Worm (Caenorhabditis elegans) whole organism, late embryonic: Measurements from ENCODE around the gene cdh-8.

Source experiments
- F13H6.1 ChIP-seq: sonication (generic microtip); optimal IDR thresholded peaks from 2 replicates; lab custom pipeline; 2016; ENCODE audit warnings: missing genetic modification characterization, missing compliant biosample characterization
- ceh-14 ChIP-seq: sonication (generic microtip); optimal IDR thresholded peaks from 2 replicates; lab custom pipeline; 2016; ENCODE audit warnings: missing genotype, missing genetic modification characterization, missing compliant biosample characterization
- ceh-2 ChIP-seq: sonication (generic microtip); optimal IDR thresholded peaks from 2 replicates; lab custom pipeline; 2016; ENCODE audit warnings: missing genotype, missing genetic modification characterization, missing compliant biosample characterization
- ceh-24 ChIP-seq: sonication (generic microtip); optimal IDR thresholded peaks from 2 replicates; lab custom pipeline; 2016; ENCODE audit warnings: mild to moderate bottlenecking, missing genetic modification characterization, missing compliant biosample characterization
- ceh-31 ChIP-seq: sonication (generic microtip); optimal IDR thresholded peaks from 2 replicates; lab custom pipeline; 2016; ENCODE audit warnings: missing genetic modification characterization, missing compliant biosample characterization
- ceh-34 ChIP-seq: sonication (generic microtip); optimal IDR thresholded peaks from 2 replicates; lab custom pipeline; 2016; ENCODE audit warnings: mild to moderate bottlenecking, missing genetic modification characterization, missing compliant biosample characterization
- ceh-6 ChIP-seq: fragments of 200-800 bp; sonication (Bioruptor generic); optimal IDR thresholded peaks from 2 replicates; lab custom pipeline; 2018; ENCODE audit warnings: mild to moderate bottlenecking, missing genetic modification characterization, missing compliant biosample characterization
- che-1 ChIP-seq: sonication (generic microtip); optimal IDR thresholded peaks from 2 replicates; lab custom pipeline; 2016; ENCODE audit warnings: mild to moderate bottlenecking, missing genetic modification characterization, missing compliant biosample characterization
- dmd-4 ChIP-seq: sonication (generic microtip); optimal IDR thresholded peaks from 2 replicates; lab custom pipeline; 2016; ENCODE audit warnings: borderline replicate concordance, missing genetic modification characterization, missing compliant biosample characterization
- elt-2 ChIP-seq: sonication (generic microtip); optimal IDR thresholded peaks from 2 replicates; lab custom pipeline; 2016; ENCODE audit warnings: missing genetic modification reagents, missing genetic modification characterization, missing compliant biosample characterization
- ets-4 ChIP-seq: sonication (generic microtip); optimal IDR thresholded peaks from 2 replicates; lab custom pipeline; 2016; ENCODE audit warnings: missing genetic modification characterization, missing compliant biosample characterization
- eyg-1 ChIP-seq: sonication (generic microtip); optimal IDR thresholded peaks from 2 replicates; lab custom pipeline; 2016; ENCODE audit warnings: missing genotype, missing genetic modification characterization, missing compliant biosample characterization
- fax-1 ChIP-seq: sonication (generic microtip); optimal IDR thresholded peaks from 2 replicates; lab custom pipeline; 2016; ENCODE audit warnings: missing genotype, missing genetic modification characterization, missing compliant biosample characterization
- fkh-6 ChIP-seq: sonication (generic microtip); optimal IDR thresholded peaks from 2 replicates; lab custom pipeline; 2016; ENCODE audit warnings: missing genetic modification characterization, missing compliant biosample characterization
- hlh-30 ChIP-seq: sonication (generic microtip); optimal IDR thresholded peaks from 2 replicates; lab custom pipeline; 2017; ENCODE audit warnings: antibody characterized with exemption, missing genetic modification characterization, missing compliant biosample characterization; ENCODE audit not compliant: insufficient read depth
- hlh-8 ChIP-seq: sonication (generic microtip); optimal IDR thresholded peaks from 2 replicates; lab custom pipeline; 2016; ENCODE audit warnings: missing genotype, missing genetic modification characterization, missing compliant biosample characterization
- lim-6 ChIP-seq: sonication (generic microtip); optimal IDR thresholded peaks from 2 replicates; lab custom pipeline; 2016; ENCODE audit warnings: missing genetic modification characterization, missing compliant biosample characterization
- lin-11 ChIP-seq: fragments of 200-800 bp; sonication (Bioruptor generic); optimal IDR thresholded peaks from 2 replicates; lab custom pipeline; 2018; ENCODE audit warnings: mild to moderate bottlenecking, missing genetic modification characterization, missing compliant biosample characterization
- mec-3 ChIP-seq: sonication (generic microtip); optimal IDR thresholded peaks from 2 replicates; lab custom pipeline; 2016; ENCODE audit warnings: borderline replicate concordance, missing genetic modification characterization, missing compliant biosample characterization
- nfya-1 ChIP-seq: sonication (generic microtip); optimal IDR thresholded peaks from 2 replicates; lab custom pipeline; 2017; ENCODE audit warnings: missing genetic modification characterization, mild to moderate bottlenecking, missing compliant biosample characterization, antibody characterized with exemption, moderate library complexity
- nhr-232 ChIP-seq: sonication (generic microtip); optimal IDR thresholded peaks from 2 replicates; lab custom pipeline; 2016; ENCODE audit warnings: missing genetic modification characterization, missing compliant biosample characterization
- npax-4 ChIP-seq: sonication (generic microtip); optimal IDR thresholded peaks from 2 replicates; lab custom pipeline; 2016; ENCODE audit warnings: missing genetic modification characterization, missing compliant biosample characterization
- odd-2 ChIP-seq: sonication (generic microtip); optimal IDR thresholded peaks from 2 replicates; lab custom pipeline; 2017; ENCODE audit warnings: antibody characterized with exemption, mild to moderate bottlenecking, missing genetic modification characterization, missing compliant biosample characterization
- pat-9 ChIP-seq: fragments of 200-800 bp; sonication (Bioruptor generic); optimal IDR thresholded peaks from 2 replicates; lab custom pipeline; 2018; ENCODE audit warnings: mild to moderate bottlenecking, missing genetic modification characterization, moderate library complexity, missing compliant biosample characterization
- pha-4 ChIP-seq: fragments of 150-350 bp; optimal IDR thresholded peaks from 2 replicates; lab custom pipeline; 2018; ENCODE audit warnings: missing biosample characterization, missing genetic modification reagents, missing genetic modification characterization
- pros-1 ChIP-seq: fragments of 150-350 bp; optimal IDR thresholded peaks from 2 replicates; lab custom pipeline; 2014; ENCODE audit warnings: missing biosample characterization, missing genetic modification reagents, missing genetic modification characterization
- sox-2 ChIP-seq: fragments of 200-800 bp; sonication (Bioruptor generic); IDR thresholded peaks from 2 replicates; pipeline ENCODE4 v1.3.6; 2022; ENCODE audit warnings: missing genetic modification reagents, missing genetic modification characterization, missing compliant biosample characterization
- ttx-3 ChIP-seq: sonication (generic microtip); optimal IDR thresholded peaks from 2 replicates; lab custom pipeline; 2016; ENCODE audit warnings: missing genetic modification reagents, missing genetic modification characterization, missing compliant biosample characterization
- unc-55 ChIP-seq: sonication (generic microtip); optimal IDR thresholded peaks from 2 replicates; lab custom pipeline; 2017; ENCODE audit warnings: missing biosample characterization, missing genetic modification reagents, missing genetic modification characterization
- ztf-16 ChIP-seq: sonication (generic microtip); optimal IDR thresholded peaks from 2 replicates; lab custom pipeline; 2017; ENCODE audit warnings: missing genetic modification characterization, missing compliant biosample characterization

Gene cdh-8

DNA sequence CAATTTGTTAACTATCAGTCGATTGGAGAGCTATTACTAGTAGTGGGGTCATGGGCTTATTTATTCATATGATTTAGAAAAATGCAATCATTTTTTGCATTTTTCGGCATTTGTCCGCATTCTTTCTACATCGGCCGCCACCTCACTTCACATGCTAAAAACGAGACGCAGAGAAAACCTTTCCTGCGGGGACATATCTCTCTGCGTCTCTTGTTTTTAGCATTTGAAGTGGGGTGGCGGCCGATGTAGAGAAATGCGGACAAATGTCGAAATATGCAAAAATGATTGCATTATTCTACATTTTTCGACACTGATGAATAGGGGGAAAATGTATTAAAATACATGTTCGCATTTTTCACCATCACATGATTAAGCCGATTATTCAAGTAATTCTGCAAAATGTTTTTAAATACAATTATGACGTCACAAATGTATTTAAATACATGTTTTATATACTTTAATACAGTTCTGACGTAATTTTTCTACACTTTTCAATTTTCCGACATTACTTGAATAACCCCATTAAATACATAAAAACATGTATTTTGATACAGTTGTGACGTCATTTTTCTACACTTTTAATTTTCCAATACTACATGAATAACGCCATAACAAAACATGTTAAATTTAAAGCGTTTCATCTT is 32.7 kb downstream of the cdh-8 start:
- TF ChIP-seq ceh-14 (tag; lab: Kevin White, UChicago) (no peak), ceh-31 (tag; lab: Kevin White, UChicago) (peak; percentile 33)

DNA sequence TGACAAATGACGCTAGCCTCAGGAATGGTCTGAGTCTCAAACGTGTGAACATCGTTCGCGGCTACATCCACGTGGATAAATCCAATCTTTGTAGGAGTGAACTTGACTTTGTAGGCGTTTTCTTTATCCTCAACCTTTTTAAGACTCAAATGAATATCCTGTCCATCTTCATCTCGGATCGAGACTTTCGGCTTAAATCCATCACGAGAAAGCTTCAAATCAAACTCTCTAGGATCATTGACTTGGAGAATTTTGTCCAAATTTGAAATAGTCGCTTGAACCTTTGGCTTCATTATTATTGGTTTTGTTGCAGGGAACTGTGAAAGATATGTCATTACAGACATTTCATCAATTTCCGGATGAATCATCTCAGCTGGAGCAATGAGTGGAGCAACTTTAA is 34.4 kb downstream of the cdh-8 start:
- no peak for TF ChIP-seq hlh-8 (tag; lab: Kevin White, UChicago)
- TF ChIP-seq odd-2 (tag; lab: Kevin White, UChicago): no peak
- no peak for TF ChIP-seq pha-4 (tag; lab: Kevin White, UChicago)
- no peak for TF ChIP-seq ets-4
- TF ChIP-seq, all 69 proteins: peak for 0

DNA sequence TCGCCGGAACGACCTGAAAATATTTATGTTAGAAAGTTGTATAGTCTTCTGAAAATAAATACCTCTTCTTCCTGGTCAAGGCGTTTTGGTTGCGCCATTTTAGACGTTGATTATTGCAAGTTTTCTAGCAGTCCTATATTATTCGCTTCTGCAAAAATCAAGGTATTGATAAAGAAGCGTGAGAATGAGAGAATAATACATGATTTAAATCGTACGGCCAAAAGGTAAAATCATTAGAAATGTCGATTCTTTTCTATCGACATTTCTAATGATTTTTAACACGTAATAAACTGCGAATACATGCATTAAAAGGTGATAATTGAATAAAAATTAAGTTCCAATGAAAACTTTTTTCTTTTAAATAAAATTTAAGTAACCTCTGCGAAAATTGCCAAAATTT is 36.3 kb downstream of the cdh-8 start, which contains the start of gene fln-1:
Gene fln-1 (minus strand): TSS at position 101 of the 400 bp plus-strand sequence.
- TF ChIP-seq ceh-6 (no peak), che-1 (tag; lab: Kevin White, UChicago) (no peak), odd-2 (tag; lab: Kevin White, UChicago) (no peak), dmd-4 (tag; lab: Kevin White, UChicago) (no peak)

DNA sequence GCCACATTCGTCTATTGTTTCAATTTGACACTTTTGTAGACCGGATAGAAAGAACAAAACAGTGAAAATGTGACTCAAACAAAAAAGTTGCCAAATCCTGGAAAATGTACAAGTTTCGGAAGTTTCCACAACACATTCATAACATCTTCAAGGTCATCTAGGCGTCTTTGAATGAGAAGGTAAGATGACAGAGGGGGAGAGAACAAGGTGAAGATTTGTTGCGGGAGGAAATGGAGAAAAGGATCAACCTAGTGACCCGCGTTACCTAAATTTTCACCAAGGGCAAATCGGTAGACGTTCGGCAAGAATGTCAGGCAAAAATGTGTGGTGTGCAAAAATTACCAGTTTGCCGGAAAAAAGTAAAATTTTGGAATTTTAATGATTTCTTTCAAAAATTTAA is 38.2 kb downstream of the cdh-8 start:
- TF ChIP-seq pros-1 (no peak), hlh-30 (tag; lab: Kevin White, UChicago) (no peak), ztf-16 (tag; lab: Kevin White, UChicago) (no peak), lim-6 (tag; lab: Kevin White, UChicago) (no peak), lin-11 (tag; lab: Kevin White, UChicago) (no peak), pat-9 (tag; lab: Kevin White, UChicago) (no peak), ceh-34 (tag; lab: Kevin White, UChicago) (no peak)

DNA sequence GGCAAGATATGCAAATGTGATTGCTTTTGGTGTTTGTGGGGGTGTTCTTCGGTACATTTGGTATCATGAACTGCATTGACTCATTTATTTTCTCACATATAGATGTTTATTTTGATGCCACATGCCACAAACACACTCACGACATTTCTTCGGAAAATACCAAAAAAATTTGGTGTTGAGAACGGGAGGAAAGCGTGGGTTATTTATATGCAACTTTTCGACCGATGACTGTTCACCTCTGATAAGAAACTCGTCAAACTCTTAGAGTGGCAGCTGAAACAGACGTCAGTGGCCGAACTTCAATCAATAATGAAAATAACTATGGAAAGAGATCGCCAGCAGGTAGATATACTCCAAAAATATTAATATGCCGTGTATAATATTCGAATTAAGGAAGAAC is 38.8 kb downstream of the cdh-8 start:
- TF ChIP-seq nfya-1 (tag; lab: Kevin White, UChicago): no peak
- TF ChIP-seq npax-4 (tag; lab: Kevin White, UChicago): no peak
- no peak for TF ChIP-seq dmd-4 (tag; lab: Kevin White, UChicago)
- no peak for TF ChIP-seq ceh-24 (tag; lab: Kevin White, UChicago)
- TF ChIP-seq elt-2 (tag; lab: Kevin White, UChicago): no peak
- TF ChIP-seq fkh-6 (tag; lab: Kevin White, UChicago): no peak
- no peak for TF ChIP-seq ttx-3 (tag; lab: Kevin White, UChicago)
- TF ChIP-seq ceh-6: no peak
- TF ChIP-seq fax-1 (tag; lab: Kevin White, UChicago): no peak
- TF ChIP-seq eyg-1 (tag; lab: Kevin White, UChicago): no peak
- no peak for TF ChIP-seq lim-6 (tag; lab: Kevin White, UChicago)
- TF ChIP-seq ceh-2 (tag; lab: Kevin White, UChicago): no peak
- TF ChIP-seq sox-2 (GFP tag; lab: Robert Waterston, UW): no peak
- TF ChIP-seq mec-3 (tag; lab: Kevin White, UChicago): no peak

DNA sequence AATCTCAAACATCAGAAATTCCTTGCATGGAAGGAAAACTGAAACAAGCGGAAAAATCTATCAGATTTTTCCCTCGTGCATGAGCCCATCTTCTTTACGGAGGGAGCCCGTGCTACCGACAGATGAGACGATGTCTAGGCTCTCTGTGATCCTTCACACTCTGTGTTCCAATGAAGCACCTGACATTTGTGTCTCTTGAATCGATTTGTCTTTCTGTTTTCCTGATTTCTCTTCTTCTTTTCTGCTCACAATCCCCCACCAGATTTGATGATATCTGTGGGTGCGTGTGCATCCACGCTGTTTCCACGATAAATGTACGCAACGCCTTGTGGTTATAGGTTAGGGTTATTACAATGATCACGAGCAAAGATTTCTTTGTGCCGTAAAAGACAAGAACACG is 39.2 kb downstream of the cdh-8 start:
- TF ChIP-seq unc-55 (GFP tag; lab: Kevin White, UChicago) (peak; percentile 68), nhr-232 (no peak), hlh-8 (tag; lab: Kevin White, UChicago) (no peak)

DNA sequence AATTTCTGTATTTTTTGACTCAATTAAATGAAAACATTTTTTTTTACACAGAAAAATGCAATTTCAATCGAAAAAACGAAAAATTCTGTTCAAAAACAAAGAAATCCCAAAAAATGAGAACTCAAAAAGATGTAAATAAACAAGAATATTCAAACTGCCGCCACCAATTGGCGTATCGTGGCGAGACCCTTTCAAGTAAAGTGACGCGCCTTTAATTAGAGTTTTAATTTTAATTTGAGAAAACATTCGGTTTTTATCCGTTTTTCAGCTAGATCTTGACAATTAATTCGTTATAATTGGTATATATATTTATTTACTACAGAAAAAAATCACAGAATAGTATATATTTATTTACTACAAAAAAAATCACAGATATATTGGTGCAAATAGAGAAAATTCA is 40.0 kb downstream of the cdh-8 start:
- no peak for TF ChIP-seq F13H6.1 (tag; lab: Kevin White, UChicago)
